Worm (Caenorhabditis elegans): ENCODE data around the gene ZK632.9.

ZK632.9 gene

DNA sequence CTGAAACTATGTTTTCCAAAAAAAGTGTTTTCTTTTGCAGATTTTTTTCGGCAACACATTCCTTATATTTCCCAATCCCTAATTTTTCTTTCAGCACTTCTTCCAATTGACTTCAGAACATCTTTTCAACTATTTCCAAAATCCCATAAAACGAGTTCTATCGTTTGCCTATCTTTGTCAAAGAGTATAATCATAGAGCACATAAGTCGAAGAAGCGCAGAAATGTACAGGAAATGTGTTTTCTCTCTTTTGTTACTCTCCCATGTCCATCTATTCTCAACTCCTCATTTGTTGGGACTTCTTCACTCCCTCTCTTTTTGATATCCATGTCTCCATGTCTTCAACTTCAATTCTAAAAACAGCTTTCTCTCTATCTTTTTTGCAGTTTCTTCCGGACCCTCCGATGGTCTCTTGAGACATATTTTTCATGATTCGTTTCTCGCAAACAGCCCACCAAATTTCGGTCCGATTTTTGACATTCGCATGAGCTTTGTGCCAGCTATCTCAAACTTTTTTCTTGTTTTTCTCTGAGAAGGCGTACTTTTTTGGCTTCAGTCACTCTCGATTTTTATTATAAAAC lies 35.1 kb upstream of the ZK632.9 start, which contains the start of gene twk-48:
Gene twk-48 (plus strand): TSS at position 530 of the 580 bp plus-strand sequence.
- TF ChIP-seq sma-9 (GFP tag; optimal IDR thresholded peaks at IDR 0.05), result peak; percentile 7
- TF ChIP-seq sma-9 (tag; optimal IDR thresholded peaks at IDR 0.05), result no peak
- TF ChIP-seq blmp-1 (tag; optimal IDR thresholded peaks at IDR 0.05; ENCODE audit: insufficient read depth), result no peak
- peak; percentile 2 for TF ChIP-seq C34F6.9 (tag; optimal IDR thresholded peaks at IDR 0.05)

- TF ChIP-seq nhr-237 (tag; optimal IDR thresholded peaks at IDR 0.05) (no peak), lin-39 (tag; optimal IDR thresholded peaks at IDR 0.05) (no peak), unc-39 (tag; optimal IDR thresholded peaks at IDR 0.05) (no peak), lin-11 (tag; optimal IDR thresholded peaks at IDR 0.05) (no peak), snpc-4 (tag; optimal IDR thresholded peaks at IDR 0.05) (peak; percentile 9), ztf-1 (GFP tag; conservative IDR thresholded peaks at IDR 0.05) (no peak), egl-27 (tag; optimal IDR thresholded peaks at IDR 0.05) (no peak), nhr-10 (tag; optimal IDR thresholded peaks at IDR 0.05) (no peak), elt-1 (tag; optimal IDR thresholded peaks at IDR 0.05) (no peak), nhr-129 (tag; optimal IDR thresholded peaks at IDR 0.05) (peak; percentile 27), blmp-1 (tag; optimal IDR thresholded peaks at IDR 0.05; ENCODE audit: insufficient read depth) (no peak), elt-3 (tag; optimal IDR thresholded peaks at IDR 0.05) (no peak), R02D3.7 (tag; optimal IDR thresholded peaks at IDR 0.05) (no peak), skn-1 (tag; optimal IDR thresholded peaks at IDR 0.05) (no peak), nhr-12 (tag; optimal IDR thresholded peaks at IDR 0.05) (no peak), Y55F3AM.14 (GFP tag; optimal IDR thresholded peaks at IDR 0.05) (no peak), ztf-4 (tag; optimal IDR thresholded peaks at IDR 0.05) (no peak), unc-55 (GFP tag; optimal IDR thresholded peaks at IDR 0.05) (no peak), C34F6.9 (tag; optimal IDR thresholded peaks at IDR 0.05) (no peak), F13H6.1 (tag; optimal IDR thresholded peaks at IDR 0.05) (no peak), ZK546.5 (tag; optimal IDR thresholded peaks at IDR 0.05) (no peak), sma-9 (GFP tag; optimal IDR thresholded peaks at IDR 0.05) (no peak), sma-9 (tag; optimal IDR thresholded peaks at IDR 0.05) (no peak), mbf-1 (tag; optimal IDR thresholded peaks at IDR 0.05) (no peak), lsy-2 (tag; optimal IDR thresholded peaks at IDR 0.05) (peak in 1 of 2 experiments; percentile 14), ceh-16 (tag; optimal IDR thresholded peaks at IDR 0.05) (no peak), gmeb-1 (tag; optimal IDR thresholded peaks at IDR 0.05) (no peak)
These were observed 34.0 kb upstream of the ZK632.9 start, which contains the start of gene gpdh-2 for ce11 chrIII:9859133-9859775. TSS of gene gpdh-2 (minus strand) at chrIII:9859183.

DNA sequence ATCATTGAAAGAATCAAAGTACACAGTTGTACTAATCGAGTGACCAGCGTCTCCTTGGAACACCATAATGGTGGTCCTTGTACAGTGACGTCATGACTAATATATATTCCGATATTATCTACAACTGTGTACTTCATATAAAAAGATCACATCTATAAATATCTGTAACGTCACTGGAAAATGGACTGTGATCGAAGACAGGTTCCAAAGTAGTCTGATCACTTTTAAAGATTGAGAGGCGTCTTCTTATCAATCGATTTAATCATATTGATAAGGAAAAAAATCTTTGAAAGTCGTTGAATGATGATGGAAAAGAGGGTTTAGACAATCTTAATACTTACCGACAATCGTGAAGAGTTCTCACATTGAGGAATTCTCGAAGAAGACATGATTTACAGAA lies 32.8 kb upstream of the ZK632.9 start:
- TF ChIP-seq ztf-1 (GFP tag; conservative IDR thresholded peaks at IDR 0.05) (no peak), sma-9 (GFP tag; optimal IDR thresholded peaks at IDR 0.05) (peak; percentile 78), sma-9 (tag; optimal IDR thresholded peaks at IDR 0.05) (no peak), alr-1 (tag; optimal IDR thresholded peaks at IDR 0.05) (no peak), nhr-25 (tag; optimal IDR thresholded peaks at IDR 0.05) (peak; percentile 34), fos-1 (tag; optimal IDR thresholded peaks at IDR 0.05) (peak; percentile 1), R02D3.7 (tag; optimal IDR thresholded peaks at IDR 0.05) (no peak), gmeb-1 (tag; optimal IDR thresholded peaks at IDR 0.05) (no peak)

- TF ChIP-seq crh-2 (tag; optimal IDR thresholded peaks at IDR 0.05), result peak; percentile 50
- TF ChIP-seq fos-1 (tag; optimal IDR thresholded peaks at IDR 0.05), result peak; percentile 56
- no peak for TF ChIP-seq mab-5 (tag; optimal IDR thresholded peaks at IDR 0.05)
- TF ChIP-seq lsy-2 (tag; optimal IDR thresholded peaks at IDR 0.05), result peak in 1 of 2 experiments; percentile 6
These were observed 31.9 kb upstream of the ZK632.9 start for ce11 chrIII:9857110-9857509.

- TF ChIP-seq gmeb-1 (tag; optimal IDR thresholded peaks at IDR 0.05), result no peak
- TF ChIP-seq nhr-77 (tag; optimal IDR thresholded peaks at IDR 0.05), result no peak
- TF ChIP-seq ama-1 (optimal IDR thresholded peaks at IDR 0.05), result no peak
- no peak for TF ChIP-seq elt-1 (tag; optimal IDR thresholded peaks at IDR 0.05)
- no peak for TF ChIP-seq nhr-10 (tag; optimal IDR thresholded peaks at IDR 0.05)
- TF ChIP-seq unc-62 (GFP tag; optimal IDR thresholded peaks at IDR 0.05), result no peak
- no peak for TF ChIP-seq C34F6.9 (tag; optimal IDR thresholded peaks at IDR 0.05)
- TF ChIP-seq fos-1 (tag; optimal IDR thresholded peaks at IDR 0.05), result no peak
- no peak for TF ChIP-seq ZK546.5 (tag; optimal IDR thresholded peaks at IDR 0.05)
- TF ChIP-seq lin-11 (tag; optimal IDR thresholded peaks at IDR 0.05), result no peak
- TF ChIP-seq sma-3 (GFP tag; optimal IDR thresholded peaks at IDR 0.05), result no peak
- TF ChIP-seq zag-1 (tag; optimal IDR thresholded peaks at IDR 0.05), result no peak
- TF ChIP-seq nhr-237 (tag; optimal IDR thresholded peaks at IDR 0.05), result no peak
- no peak for TF ChIP-seq elt-3 (tag; optimal IDR thresholded peaks at IDR 0.05)
- no peak for TF ChIP-seq ztf-11 (tag; optimal IDR thresholded peaks at IDR 0.05)
- no peak for TF ChIP-seq sma-9 (GFP tag; optimal IDR thresholded peaks at IDR 0.05)
- no peak for TF ChIP-seq sma-9 (tag; optimal IDR thresholded peaks at IDR 0.05)
- no peak for TF ChIP-seq R02D3.7 (tag; optimal IDR thresholded peaks at IDR 0.05)
- TF ChIP-seq F13H6.1 (tag; optimal IDR thresholded peaks at IDR 0.05), result no peak
- no peak for TF ChIP-seq unc-55 (GFP tag; optimal IDR thresholded peaks at IDR 0.05)
These were observed 29.7 kb upstream of the ZK632.9 start for ce11 chrIII:9854960-9855359.

Data from whole organism, L2 larva.